Worm (Caenorhabditis elegans) whole organism, mixed stage, embryonic: ENCODE data around the gene cest-26.

Experiments used
- M03D4.4 ChIP-seq: sonication (generic microtip); optimal IDR thresholded peaks from 2 replicates; lab custom pipeline; 2017; ENCODE audit warnings: mild to moderate bottlenecking, missing genetic modification characterization, missing compliant biosample characterization
- bed-3 ChIP-seq: fragments of 200-800 bp; sonication (Bioruptor generic); optimal IDR thresholded peaks from 3 replicates; lab custom pipeline; 2018; ENCODE audit warnings: mild to moderate bottlenecking, missing genetic modification characterization, moderate library complexity, missing compliant biosample characterization
- blmp-1 ChIP-seq: fragments of 150-350 bp; optimal IDR thresholded peaks from 2 replicates; lab custom pipeline; 2014; ENCODE audit warnings: missing biosample characterization, missing genetic modification characterization
- ceh-39 ChIP-seq: fragments of 150-350 bp; optimal IDR thresholded peaks from 2 replicates; lab custom pipeline; 2014; ENCODE audit warnings: missing biosample characterization, missing genetic modification characterization
- ceh-43 ChIP-seq: fragments of 200-800 bp; sonication (Bioruptor generic); optimal IDR thresholded peaks from 2 replicates; lab custom pipeline; 2018; ENCODE audit warnings: mild to moderate bottlenecking, missing genetic modification characterization, moderate library complexity, missing compliant biosample characterization
- ceh-83 ChIP-seq: fragments of 200-800 bp; sonication (Bioruptor generic); optimal IDR thresholded peaks from 2 replicates; lab custom pipeline; 2018; ENCODE audit warnings: mild to moderate bottlenecking, missing genetic modification characterization, missing compliant biosample characterization
- ces-1 ChIP-seq: fragments of 150-350 bp; optimal IDR thresholded peaks from 2 replicates; lab custom pipeline; 2014; ENCODE audit warnings: missing biosample characterization, missing genetic modification reagents, missing genetic modification characterization
- cnd-1 ChIP-seq: fragments of 200-800 bp; sonication (Bioruptor generic); optimal IDR thresholded peaks from 2 replicates; lab custom pipeline; 2018; ENCODE audit warnings: mild to moderate bottlenecking, missing genetic modification characterization, missing compliant biosample characterization
- drap-1 ChIP-seq: fragments of 200-800 bp; sonication (Bioruptor generic); optimal IDR thresholded peaks from 3 replicates; lab custom pipeline; 2018; ENCODE audit warnings: mild to moderate bottlenecking, missing genetic modification characterization, missing compliant biosample characterization
- elt-1 ChIP-seq: sonication (generic microtip); optimal IDR thresholded peaks from 2 replicates; lab custom pipeline; 2017; ENCODE audit warnings: missing genetic modification characterization, mild to moderate bottlenecking, missing compliant biosample characterization, antibody characterized with exemption, moderate library complexity, borderline replicate concordance; ENCODE audit not compliant: insufficient read depth
- elt-3 ChIP-seq: fragments of 150-350 bp; optimal IDR thresholded peaks from 2 replicates; lab custom pipeline; 2014; ENCODE audit warnings: missing biosample characterization, missing genetic modification characterization
- flh-1 ChIP-seq: fragments of 200-800 bp; sonication (Bioruptor generic); optimal IDR thresholded peaks from 2 replicates; lab custom pipeline; 2018; ENCODE audit warnings: mild to moderate bottlenecking, missing genetic modification characterization, moderate library complexity, missing compliant biosample characterization
- ham-2 ChIP-seq: fragments of 200-800 bp; sonication (Bioruptor generic); optimal IDR thresholded peaks from 2 replicates; lab custom pipeline; 2018; ENCODE audit warnings: mild to moderate bottlenecking, missing genetic modification characterization, missing compliant biosample characterization
- hlh-1 ChIP-seq: fragments of 150-350 bp; optimal IDR thresholded peaks from 2 replicates; lab custom pipeline; 2014; ENCODE audit warnings: missing biosample characterization, missing genetic modification reagents, missing genetic modification characterization
- lin-13 ChIP-seq: fragments of 150-350 bp; optimal IDR thresholded peaks from 2 replicates; lab custom pipeline; 2014; ENCODE audit warnings: missing biosample characterization, missing genetic modification characterization
- lin-32 ChIP-seq: fragments of 200-800 bp; sonication (Bioruptor generic); optimal IDR thresholded peaks from 2 replicates; lab custom pipeline; 2018; ENCODE audit warnings: mild to moderate bottlenecking, missing genetic modification characterization, missing compliant biosample characterization
- lsy-2 ChIP-seq: fragments of 150-350 bp; optimal IDR thresholded peaks from 2 replicates; lab custom pipeline; 2014; ENCODE audit warnings: missing biosample characterization, missing genetic modification characterization
- mab-5 ChIP-seq: fragments of 150-350 bp; optimal IDR thresholded peaks from 2 replicates; lab custom pipeline; 2014; ENCODE audit warnings: missing biosample characterization, missing genetic modification characterization
- mep-1 ChIP-seq: fragments of 150-350 bp; optimal IDR thresholded peaks from 2 replicates; lab custom pipeline; 2017; ENCODE audit warnings: missing biosample characterization, missing genetic modification reagents, missing genetic modification characterization, inconsistent platforms
- mls-2 ChIP-seq: sonication (generic microtip); optimal IDR thresholded peaks from 2 replicates; lab custom pipeline; 2016; ENCODE audit warnings: mild to moderate bottlenecking, missing genetic modification characterization, moderate library complexity, missing compliant biosample characterization
- nhr-12 ChIP-seq: fragments of 150-350 bp; optimal IDR thresholded peaks from 2 replicates; lab custom pipeline; 2014; ENCODE audit warnings: missing biosample characterization, missing genetic modification characterization
- nhr-2 ChIP-seq: fragments of 150-350 bp; optimal IDR thresholded peaks from 2 replicates; lab custom pipeline; 2014; ENCODE audit warnings: missing biosample characterization, missing genetic modification characterization
- nhr-237 ChIP-seq: fragments of 150-350 bp; optimal IDR thresholded peaks from 2 replicates; lab custom pipeline; 2014; ENCODE audit warnings: missing biosample characterization, missing genetic modification characterization
- nhr-28 ChIP-seq: fragments of 150-350 bp; optimal IDR thresholded peaks from 2 replicates; lab custom pipeline; 2014; ENCODE audit warnings: missing biosample characterization, missing genetic modification characterization
- nhr-76 ChIP-seq: sonication (generic microtip); optimal IDR thresholded peaks from 2 replicates; lab custom pipeline; 2017; ENCODE audit warnings: missing biosample characterization, missing genetic modification characterization
- pha-4 ChIP-seq: fragments of 150-350 bp; optimal IDR thresholded peaks from 2 replicates; lab custom pipeline; 2018; ENCODE audit warnings: missing biosample characterization, missing genetic modification reagents, missing genetic modification characterization
- sem-2 ChIP-seq: fragments of 200-800 bp; sonication (Bioruptor generic); optimal IDR thresholded peaks from 2 replicates; lab custom pipeline; 2018; ENCODE audit warnings: mild to moderate bottlenecking, missing genetic modification characterization, missing compliant biosample characterization
- snpc-4 ChIP-seq: fragments of 150-350 bp; optimal IDR thresholded peaks from 2 replicates; lab custom pipeline; 2014; ENCODE audit warnings: missing biosample characterization, missing genetic modification characterization
- sptf-1 ChIP-seq: sonication (generic microtip); optimal IDR thresholded peaks from 2 replicates; lab custom pipeline; 2017; ENCODE audit warnings: mild to moderate bottlenecking, missing genetic modification characterization, moderate library complexity, missing compliant biosample characterization
- tbx-8 ChIP-seq: fragments of 200-800 bp; sonication (Bioruptor generic); optimal IDR thresholded peaks from 2 replicates; lab custom pipeline; 2018; ENCODE audit warnings: mild to moderate bottlenecking, missing genetic modification characterization, moderate library complexity, missing compliant biosample characterization
- unc-120 ChIP-seq: sonication (generic microtip); optimal IDR thresholded peaks from 2 replicates; lab custom pipeline; 2017; ENCODE audit warnings: missing genetic modification characterization, missing compliant biosample characterization; ENCODE audit not compliant: poor library complexity, severe bottlenecking
- unc-39 ChIP-seq: fragments of 150-350 bp; optimal IDR thresholded peaks from 2 replicates; lab custom pipeline; 2014; ENCODE audit warnings: missing biosample characterization, missing genetic modification characterization
- unc-62 ChIP-seq: fragments of 150-350 bp; optimal IDR thresholded peaks from 2 replicates; lab custom pipeline; 2014; ENCODE audit warnings: missing biosample characterization, missing genetic modification reagents, missing genetic modification characterization
- zip-8 ChIP-seq: fragments of 150-350 bp; optimal IDR thresholded peaks from 2 replicates; lab custom pipeline; 2014; ENCODE audit warnings: missing biosample characterization, missing genetic modification characterization
- ztf-11 ChIP-seq: fragments of 150-350 bp; optimal IDR thresholded peaks from 2 replicates; lab custom pipeline; 2014; ENCODE audit warnings: missing biosample characterization, missing genetic modification characterization

The cest-26 gene

ce11 chrX:4444073-4444472, 6.6 kb upstream of the cest-26 start:
- TF ChIP-seq sem-2, result peak; percentile 63
- TF ChIP-seq tbx-8 (GFP tag; lab: Kevin White, UChicago), result peak; percentile 67
- TF ChIP-seq blmp-1 (tag; lab: Kevin White, UChicago), result no peak
- peak; percentile 78 for TF ChIP-seq mls-2 (tag; lab: Kevin White, UChicago)
- TF ChIP-seq cnd-1 (tag; lab: Kevin White, UChicago), result peak; percentile 78
- no peak for TF ChIP-seq ztf-11 (tag; lab: Kevin White, UChicago)
- no peak for TF ChIP-seq hlh-1
- peak; percentile 58 for TF ChIP-seq ceh-43 (GFP tag; lab: Kevin White, UChicago)
- TF ChIP-seq flh-1, result no peak
- peak; percentile 18 for TF ChIP-seq lin-13 (tag; lab: Kevin White, UChicago)
- no peak for TF ChIP-seq elt-1 (tag; lab: Kevin White, UChicago)
- no peak for TF ChIP-seq nhr-12
- TF ChIP-seq mep-1, result peak; percentile 13
- TF ChIP-seq M03D4.4 (tag; lab: Kevin White, UChicago), result peak; percentile 84
- no peak for TF ChIP-seq unc-39 (tag; lab: Kevin White, UChicago)
- no peak for TF ChIP-seq nhr-2 (tag; lab: Kevin White, UChicago)
- peak; percentile 76 for TF ChIP-seq drap-1 (GFP tag; lab: Kevin White, UChicago)
- peak; percentile 84 for TF ChIP-seq sptf-1 (tag; lab: Kevin White, UChicago)
- TF ChIP-seq nhr-28, result no peak
- peak; percentile 33 for TF ChIP-seq lin-32 (GFP tag; lab: Kevin White, UChicago)
- no peak for TF ChIP-seq ceh-39 (tag; lab: Kevin White, UChicago)
- no peak for TF ChIP-seq elt-3 (tag; lab: Kevin White, UChicago)
- TF ChIP-seq lsy-2, result no peak
- no peak for TF ChIP-seq ham-2 (GFP tag; lab: Kevin White, UChicago)
- TF ChIP-seq bed-3 (GFP tag; lab: Kevin White, UChicago), result peak; percentile 63
- TF ChIP-seq nhr-76 (tag; lab: Kevin White, UChicago), result no peak
- no peak for TF ChIP-seq zip-8
- no peak for TF ChIP-seq pha-4 (tag; lab: Kevin White, UChicago)
- TF ChIP-seq mab-5 (tag; lab: Kevin White, UChicago), result no peak
- peak; percentile 63 for TF ChIP-seq unc-120 (tag; lab: Kevin White, UChicago)
- TF ChIP-seq ces-1, result peak; percentile 10
- TF ChIP-seq snpc-4, result no peak
- TF ChIP-seq unc-62, result no peak
- peak; percentile 80 for TF ChIP-seq ceh-83 (GFP tag; lab: Kevin White, UChicago)
- no peak for TF ChIP-seq nhr-237
- TF ChIP-seq, all 35 proteins: peak for 15

ce11 chrX:4440641-4441040, 3.2 kb upstream of the cest-26 start, which contains the start of gene F15A8.1:
F15A8.1 (plus strand) TSS chrX:4440941.
- TF ChIP-seq elt-1 (tag; lab: Kevin White, UChicago) (no peak), elt-3 (tag; lab: Kevin White, UChicago) (no peak), unc-39 (tag; lab: Kevin White, UChicago) (no peak), ceh-43 (GFP tag; lab: Kevin White, UChicago) (no peak), nhr-76 (tag; lab: Kevin White, UChicago) (no peak), ceh-83 (GFP tag; lab: Kevin White, UChicago) (no peak), mab-5 (tag; lab: Kevin White, UChicago) (no peak), unc-120 (tag; lab: Kevin White, UChicago) (no peak), mep-1 (no peak)
- TF ChIP-seq, all 35 proteins: peak for 0

ce11 chrX:4439616-4440015, 2.2 kb upstream of the cest-26 start:
- TF ChIP-seq mep-1, result no peak
- no peak for TF ChIP-seq ceh-83 (GFP tag; lab: Kevin White, UChicago)
- TF ChIP-seq lin-32 (GFP tag; lab: Kevin White, UChicago), result no peak
- TF ChIP-seq ceh-43 (GFP tag; lab: Kevin White, UChicago), result no peak
- no peak for TF ChIP-seq nhr-237
- no peak for TF ChIP-seq cnd-1 (tag; lab: Kevin White, UChicago)
- TF ChIP-seq nhr-76 (tag; lab: Kevin White, UChicago), result no peak
- no peak for TF ChIP-seq ztf-11 (tag; lab: Kevin White, UChicago)
- TF ChIP-seq nhr-2 (tag; lab: Kevin White, UChicago), result no peak
- no peak for TF ChIP-seq tbx-8 (GFP tag; lab: Kevin White, UChicago)
- TF ChIP-seq nhr-28, result no peak
